Worm (Caenorhabditis elegans): ENCODE data around the gene C04H5.1.

ce11 chrII:14510162-14510561 is 23.9 kb upstream of the C04H5.1 start:
- TF ChIP-seq aly-2 (tag; optimal IDR thresholded peaks at IDR 0.05) (no peak), daf-16 (GFP tag; optimal IDR thresholded peaks at IDR 0.05) (no peak), daf-16 (tag; optimal IDR thresholded peaks at IDR 0.05) (no peak), lin-15B (tag; optimal IDR thresholded peaks at IDR 0.05) (no peak), nhr-111 (GFP tag; optimal IDR thresholded peaks at IDR 0.05) (no peak), nhr-11 (tag; optimal IDR thresholded peaks at IDR 0.05) (no peak)

All from whole organism, L4 larva.